Fruit fly (Drosophila melanogaster): ENCODE results near the gene mtSSB.

Gene mtSSB

dm6 chr3R:16223252-16224037 is 18.4 kb upstream of the mtSSB start (continued):
- TF ChIP-seq CG12391 (tag; optimal IDR thresholded peaks at IDR 0.05): peak; percentile 26
- no peak for TF ChIP-seq CG1529 (GFP tag; optimal IDR thresholded peaks at IDR 0.05)
- peak; percentile 35 for TF ChIP-seq B-H2 (GFP tag; optimal IDR thresholded peaks at IDR 0.05)
- peak; percentile 13 for TF ChIP-seq CG1602 (GFP tag; optimal IDR thresholded peaks at IDR 0.05)
- 0 out of 2 replicates have a peak, but pooled peaks have one; percentile 6 for TF ChIP-seq stc (GFP tag; IDR thresholded peaks at IDR 0.05)
- peak; percentile 43 for TF ChIP-seq BtbVII (GFP tag; optimal IDR thresholded peaks at IDR 0.05)
- peak; percentile 44 for TF ChIP-seq ftz-f1 (GFP tag; optimal IDR thresholded peaks at IDR 0.05)
- TF ChIP-seq CG4617 (GFP tag; optimal IDR thresholded peaks at IDR 0.05; ENCODE audit: borderline replicate concordance): no peak
- peak in 1 of 2 experiments; percentile 23 for TF ChIP-seq Eip74EF (GFP tag; optimal IDR thresholded peaks at IDR 0.05)
- TF ChIP-seq CG30403 (GFP tag; optimal IDR thresholded peaks at IDR 0.05): peak; percentile 33
- TF ChIP-seq Adf1 (GFP tag; IDR thresholded peaks at IDR 0.05): peak; percentile 88
- TF ChIP-seq CG7556 (GFP tag; optimal IDR thresholded peaks at IDR 0.05): peak; percentile 55
- TF ChIP-seq eve (GFP tag; optimal IDR thresholded peaks at IDR 0.05): no peak
- TF ChIP-seq mirr (GFP tag; optimal IDR thresholded peaks at IDR 0.05): peak; percentile 55
- no peak for TF ChIP-seq h (optimal IDR thresholded peaks at IDR 0.05)
- TF ChIP-seq unpg (GFP tag; optimal IDR thresholded peaks at IDR 0.05): peak; percentile 27
- TF ChIP-seq Awh (GFP tag; IDR thresholded peaks at IDR 0.05): peak; percentile 44; the same call in 1 of the 2 replicates
- no peak for TF ChIP-seq CG16813 (GFP tag; IDR thresholded peaks at IDR 0.05; ENCODE audit: partially characterized antibody)
- peak; percentile 52; the same call in 1 of the 3 replicates for TF ChIP-seq CG6791 (GFP tag; IDR thresholded peaks at IDR 0.05; ENCODE audit: partially characterized antibody)
- 0 out of 2 replicates have a peak, but pooled peaks have one; percentile 29 for TF ChIP-seq CG8765 (GFP tag; IDR thresholded peaks at IDR 0.05)
- TF ChIP-seq CG33557 (GFP tag; optimal IDR thresholded peaks at IDR 0.05): no peak
- peak; percentile 33 for TF ChIP-seq D19A (tag; optimal IDR thresholded peaks at IDR 0.05)
- TF ChIP-seq CG13424 (tag; optimal IDR thresholded peaks at IDR 0.05): peak; percentile 55
- peak in 1 of 2 experiments; percentile 0 for TF ChIP-seq Pdp1 (GFP tag; optimal IDR thresholded peaks at IDR 0.05)
- TF ChIP-seq Bgb (GFP tag; IDR thresholded peaks at IDR 0.05; ENCODE audit: partially characterized antibody): peak; percentile 49
- TF ChIP-seq Fer1 (GFP tag; optimal IDR thresholded peaks at IDR 0.05): peak; percentile 55
- no peak for TF ChIP-seq prd (optimal IDR thresholded peaks at IDR 0.05)
- TF ChIP-seq prd (GFP tag; IDR thresholded peaks at IDR 0.05): peak; percentile 47; the same call in 1 of the 3 replicates
- TF ChIP-seq Rfx (GFP tag; IDR thresholded peaks at IDR 0.05): peak; percentile 30; the same call in 1 of the 2 replicates
- peak; percentile 22 for TF ChIP-seq CG31365 (tag; optimal IDR thresholded peaks at IDR 0.05)
- TF ChIP-seq CG16815 (GFP tag; optimal IDR thresholded peaks at IDR 0.05): peak; percentile 1
- TF ChIP-seq lilli (GFP tag; optimal IDR thresholded peaks at IDR 0.05): no peak
- TF ChIP-seq nerfin-1 (tag; optimal IDR thresholded peaks at IDR 0.05): peak; percentile 8
- TF ChIP-seq HLH54F (GFP tag; optimal IDR thresholded peaks at IDR 0.05): no peak
- peak; percentile 67; the same call in 2 of the 3 replicates for TF ChIP-seq ci (GFP tag; IDR thresholded peaks at IDR 0.05)
- TF ChIP-seq CG10147 (GFP tag; optimal IDR thresholded peaks at IDR 0.05): peak; percentile 3
- no peak for TF ChIP-seq hkb (optimal IDR thresholded peaks at IDR 0.05)
- TF ChIP-seq hkb (GFP tag; IDR thresholded peaks at IDR 0.05): peak; percentile 9; the same call in 1 of the 2 replicates
- peak; percentile 58; the same call in 2 of the 3 replicates for TF ChIP-seq zfh1 (GFP tag; IDR thresholded peaks at IDR 0.05)
- TF ChIP-seq CG18599 (GFP tag; optimal IDR thresholded peaks at IDR 0.05): peak; percentile 59
- 0 out of 2 replicates have a peak, but pooled peaks have one; percentile 8 for TF ChIP-seq CG10366 (GFP tag; IDR thresholded peaks at IDR 0.05)
- TF ChIP-seq Sox100B (GFP tag; optimal IDR thresholded peaks at IDR 0.05): peak; percentile 45
- TF ChIP-seq ranshi (GFP tag; IDR thresholded peaks at IDR 0.05): 0 out of 2 replicates have a peak, but pooled peaks have one; percentile 7
- TF ChIP-seq Antp (GFP tag; optimal IDR thresholded peaks at IDR 0.05): peak; percentile 8
- peak; percentile 46 for TF ChIP-seq CG15269 (tag; optimal IDR thresholded peaks at IDR 0.05)
- peak; percentile 20 for TF ChIP-seq CG13775 (GFP tag; optimal IDR thresholded peaks at IDR 0.05)
- TF ChIP-seq sisA (GFP tag; IDR thresholded peaks at IDR 0.05): no peak
- peak; percentile 58 for TF ChIP-seq CG8924 (tag; optimal IDR thresholded peaks at IDR 0.05)

All from whole organism, embryonic.